Fruit fly (Drosophila melanogaster) whole organism, embryonic: ENCODE measurements around the gene mirr.

Source experiments
- Adf1 ChIP-seq: fragments of 200-800 bp; sonication (Bioruptor generic); IDR thresholded peaks from 2 replicates; pipeline ENCODE4 v1.3.6; 2022; ENCODE audit warnings: missing biosample characterization, missing genetic modification characterization
- Bdp1 ChIP-seq: fragments of 200-800 bp; sonication (Bioruptor generic); optimal IDR thresholded peaks from 3 replicates; lab custom pipeline; 2016; ENCODE audit warnings: missing biosample characterization, missing genetic modification characterization
- CG10959 ChIP-seq: fragments of 200-800 bp; sonication (Bioruptor generic); IDR thresholded peaks from 2 replicates; pipeline ENCODE4 v1.3.6; 2022; ENCODE audit warnings: missing biosample characterization, missing genetic modification characterization
- CG12659 ChIP-seq: fragments of 200-800 bp; sonication (Bioruptor generic); optimal IDR thresholded peaks from 3 replicates; lab custom pipeline; 2017; ENCODE audit warnings: mild to moderate bottlenecking, missing biosample characterization, missing genetic modification reagents, missing genetic modification characterization
- CG13287 ChIP-seq: fragments of 200-800 bp; sonication (Bioruptor generic); IDR thresholded peaks from 2 replicates; pipeline ENCODE4 v1.3.6; 2022; ENCODE audit warnings: missing biosample characterization, missing genetic modification characterization; ENCODE audit not compliant: partially characterized antibody
- CG17802 ChIP-seq: fragments of 200-800 bp; sonication (Bioruptor generic); optimal IDR thresholded peaks from 2 replicates; lab custom pipeline; 2018; ENCODE audit warnings: missing biosample characterization, mild to moderate bottlenecking, missing genetic modification characterization, moderate library complexity
- CG17829 ChIP-seq: fragments of 200-800 bp; optimal IDR thresholded peaks from 2 replicates; lab custom pipeline; 2019; ENCODE audit warnings: missing biosample characterization, mild to moderate bottlenecking, missing genetic modification characterization, moderate library complexity
- CG18011 ChIP-seq: fragments of 200-800 bp; sonication (Bioruptor generic); optimal IDR thresholded peaks from 2 replicates; lab custom pipeline; 2017; ENCODE audit warnings: missing biosample characterization, missing genetic modification characterization, mild to moderate bottlenecking, moderate library complexity, missing genotype
- CG34224 ChIP-seq: fragments of 200-800 bp; sonication (Bioruptor generic); IDR thresholded peaks from 3 replicates; pipeline ENCODE4 v1.3.6; 2022; ENCODE audit warnings: missing biosample characterization, missing genetic modification characterization; ENCODE audit not compliant: partially characterized antibody
- CG4730 ChIP-seq: fragments of 200-800 bp; sonication (Bioruptor generic); IDR thresholded peaks from 2 replicates; pipeline ENCODE4 v1.3.6; 2022; ENCODE audit warnings: missing biosample characterization, missing genetic modification characterization
- CG6175 ChIP-seq: fragments of 200-800 bp; sonication (Bioruptor generic); IDR thresholded peaks from 3 replicates; pipeline ENCODE4 v1.3.6; 2022; ENCODE audit warnings: missing biosample characterization, missing genetic modification characterization
- CG6791 ChIP-seq: fragments of 200-800 bp; sonication (Bioruptor generic); IDR thresholded peaks from 3 replicates; pipeline ENCODE4 v1.3.6; 2022; ENCODE audit warnings: missing biosample characterization, missing genetic modification characterization; ENCODE audit not compliant: partially characterized antibody
- CG7928 ChIP-seq: fragments of 200-800 bp; sonication (Bioruptor generic); optimal IDR thresholded peaks from 2 replicates; lab custom pipeline; 2017; ENCODE audit warnings: missing biosample characterization, mild to moderate bottlenecking, missing genetic modification characterization
- CG8089 ChIP-seq: fragments of 200-800 bp; sonication (Bioruptor generic); optimal IDR thresholded peaks from 3 replicates; lab custom pipeline; 2016; ENCODE audit warnings: missing biosample characterization, missing genetic modification characterization
- CG8290 ChIP-seq, 3 experiments: fragments of 200-800 bp; sonication (Bioruptor generic); optimal IDR thresholded peaks; 2 replicates each; lab custom pipeline; 2016 to 2019; ENCODE audit warnings: missing biosample characterization in 3 of 3, missing genetic modification characterization in 3 of 3, mild to moderate bottlenecking in 2 of 3, moderate library complexity in 1 of 3
- Camta ChIP-seq: fragments of 200-800 bp; sonication (Bioruptor generic); optimal IDR thresholded peaks from 2 replicates; lab custom pipeline; 2016; ENCODE audit warnings: missing biosample characterization, missing genetic modification characterization
- Chrac-16 ChIP-seq: fragments of 200-800 bp; sonication (Bioruptor generic); optimal IDR thresholded peaks from 3 replicates; lab custom pipeline; 2016; ENCODE audit warnings: missing biosample characterization, missing genetic modification characterization
- D19A ChIP-seq: fragments of 200-800 bp; optimal IDR thresholded peaks from 3 replicates; lab custom pipeline; 2019; ENCODE audit warnings: missing biosample characterization, mild to moderate bottlenecking, missing genetic modification characterization, moderate library complexity
- D19B ChIP-seq: fragments of 200-800 bp; sonication (Bioruptor generic); optimal IDR thresholded peaks from 2 replicates; lab custom pipeline; 2017; ENCODE audit warnings: missing biosample characterization, mild to moderate bottlenecking, missing genetic modification characterization
- Dek ChIP-seq: fragments of 200-800 bp; sonication (Bioruptor generic); optimal IDR thresholded peaks from 3 replicates; lab custom pipeline; 2019; ENCODE audit warnings: missing biosample characterization, mild to moderate bottlenecking, missing genetic modification characterization, moderate library complexity
- Dip2 ChIP-seq: fragments of 200-800 bp; sonication (Bioruptor generic); IDR thresholded peaks from 2 replicates; pipeline ENCODE4 v1.3.6; 2022; ENCODE audit warnings: missing biosample characterization, missing genetic modification characterization
- Dp ChIP-seq: fragments of 200-800 bp; sonication (Bioruptor generic); optimal IDR thresholded peaks from 2 replicates; lab custom pipeline; 2018; ENCODE audit warnings: missing biosample characterization, mild to moderate bottlenecking, missing genetic modification characterization, moderate library complexity
- E2f2 ChIP-seq: fragments of 200-800 bp; sonication (Bioruptor generic); IDR thresholded peaks from 2 replicates; pipeline ENCODE4 v1.3.6; 2022; ENCODE audit warnings: missing biosample characterization, missing genetic modification characterization
- Gsc ChIP-seq: fragments of 200-800 bp; sonication (Bioruptor generic); IDR thresholded peaks from 2 replicates; pipeline ENCODE4 v1.3.6; 2022; ENCODE audit warnings: missing biosample characterization, missing genetic modification characterization
- HLH3B ChIP-seq: fragments of 200-800 bp; sonication (Bioruptor generic); IDR thresholded peaks from 2 replicates; pipeline ENCODE4 v1.3.6; 2022; ENCODE audit warnings: missing biosample characterization, missing genetic modification characterization
- HLH4C ChIP-seq: fragments of 200-800 bp; sonication (Bioruptor generic); IDR thresholded peaks from 3 replicates; pipeline ENCODE4 v1.3.6; 2022; ENCODE audit warnings: missing biosample characterization, missing genetic modification characterization; ENCODE audit not compliant: partially characterized antibody
- Nf-YC ChIP-seq: fragments of 200-800 bp; optimal IDR thresholded peaks from 3 replicates; lab custom pipeline; 2019; ENCODE audit warnings: missing biosample characterization, mild to moderate bottlenecking, missing genetic modification characterization, moderate library complexity
- bab2 ChIP-seq: fragments of 200-800 bp; sonication (Bioruptor generic); optimal IDR thresholded peaks from 2 replicates; lab custom pipeline; 2016; ENCODE audit warnings: missing biosample characterization, missing genetic modification characterization
- bbx ChIP-seq: fragments of 200-800 bp; sonication (Bioruptor generic); IDR thresholded peaks from 2 replicates; pipeline ENCODE4 v1.3.6; 2022; ENCODE audit warnings: missing biosample characterization, missing genetic modification characterization; ENCODE audit not compliant: partially characterized antibody
- bigmax ChIP-seq: fragments of 200-800 bp; sonication (Bioruptor generic); optimal IDR thresholded peaks from 2 replicates; lab custom pipeline; 2018; ENCODE audit warnings: missing biosample characterization, mild to moderate bottlenecking, missing genetic modification characterization
- br ChIP-seq: fragments of >200 bp; optimal IDR thresholded peaks from 2 replicates; lab custom pipeline; 2017
- chm ChIP-seq: fragments of 200-800 bp; sonication (Bioruptor generic); IDR thresholded peaks from 2 replicates; pipeline ENCODE4 v1.3.6; 2022; ENCODE audit warnings: missing biosample characterization, missing genetic modification characterization
- da ChIP-seq: fragments of 200-800 bp; sonication (Bioruptor generic); optimal IDR thresholded peaks from 2 replicates; lab custom pipeline; 2016; ENCODE audit warnings: missing biosample characterization, missing genetic modification characterization
- danr ChIP-seq: fragments of 200-800 bp; sonication (Bioruptor generic); IDR thresholded peaks from 2 replicates; pipeline ENCODE4 v1.3.6; 2022; ENCODE audit warnings: missing biosample characterization, missing genetic modification characterization
- grn ChIP-seq: fragments of 200-800 bp; sonication (Bioruptor generic); optimal IDR thresholded peaks from 3 replicates; lab custom pipeline; 2017; ENCODE audit warnings: missing biosample characterization, missing genetic modification characterization
- hb ChIP-seq: fragments of 200-800 bp; sonication (Bioruptor generic); IDR thresholded peaks from 3 replicates; pipeline ENCODE4 v1.3.6; 2022; ENCODE audit warnings: missing biosample characterization, missing genetic modification characterization; ENCODE audit not compliant: partially characterized antibody
- inv ChIP-seq: fragments of 200-800 bp; sonication (Bioruptor generic); IDR thresholded peaks from 2 replicates; pipeline ENCODE4 v1.3.6; 2022; ENCODE audit warnings: missing biosample characterization, missing genetic modification characterization; ENCODE audit not compliant: partially characterized antibody
- jing ChIP-seq: fragments of 200-800 bp; sonication (Bioruptor generic); optimal IDR thresholded peaks from 2 replicates; lab custom pipeline; 2018; ENCODE audit warnings: missing biosample characterization, mild to moderate bottlenecking, missing genetic modification characterization
- odd ChIP-seq: fragments of 200-800 bp; sonication (Bioruptor generic); optimal IDR thresholded peaks from 2 replicates; lab custom pipeline; 2017; ENCODE audit warnings: missing biosample characterization, mild to moderate bottlenecking, missing genetic modification characterization
- pum ChIP-seq: fragments of 200-800 bp; sonication (Bioruptor generic); optimal IDR thresholded peaks from 2 replicates; lab custom pipeline; 2016; ENCODE audit warnings: missing biosample characterization, missing genetic modification characterization
- sd ChIP-seq: fragments of 200-800 bp; sonication (Bioruptor generic); optimal IDR thresholded peaks from 3 replicates; lab custom pipeline; 2018; ENCODE audit warnings: missing biosample characterization, mild to moderate bottlenecking, missing genetic modification characterization, moderate library complexity
- sob ChIP-seq: fragments of 200-800 bp; sonication (Bioruptor generic); IDR thresholded peaks from 2 replicates; pipeline ENCODE4 v1.3.6; 2022; ENCODE audit warnings: missing biosample characterization, missing genetic modification characterization
- stc ChIP-seq: fragments of 200-800 bp; sonication (Bioruptor generic); IDR thresholded peaks from 2 replicates; pipeline ENCODE4 v1.3.6; 2022; ENCODE audit warnings: missing biosample characterization, missing genetic modification characterization
- tna ChIP-seq: fragments of 200-800 bp; sonication (Bioruptor generic); IDR thresholded peaks from 2 replicates; pipeline ENCODE4 v1.3.6; 2022; ENCODE audit warnings: missing biosample characterization, missing genetic modification characterization; ENCODE audit not compliant: partially characterized antibody
- yki ChIP-seq: fragments of >200 bp; optimal IDR thresholded peaks from 3 replicates; lab custom pipeline; 2018

The mirr gene

DNA sequence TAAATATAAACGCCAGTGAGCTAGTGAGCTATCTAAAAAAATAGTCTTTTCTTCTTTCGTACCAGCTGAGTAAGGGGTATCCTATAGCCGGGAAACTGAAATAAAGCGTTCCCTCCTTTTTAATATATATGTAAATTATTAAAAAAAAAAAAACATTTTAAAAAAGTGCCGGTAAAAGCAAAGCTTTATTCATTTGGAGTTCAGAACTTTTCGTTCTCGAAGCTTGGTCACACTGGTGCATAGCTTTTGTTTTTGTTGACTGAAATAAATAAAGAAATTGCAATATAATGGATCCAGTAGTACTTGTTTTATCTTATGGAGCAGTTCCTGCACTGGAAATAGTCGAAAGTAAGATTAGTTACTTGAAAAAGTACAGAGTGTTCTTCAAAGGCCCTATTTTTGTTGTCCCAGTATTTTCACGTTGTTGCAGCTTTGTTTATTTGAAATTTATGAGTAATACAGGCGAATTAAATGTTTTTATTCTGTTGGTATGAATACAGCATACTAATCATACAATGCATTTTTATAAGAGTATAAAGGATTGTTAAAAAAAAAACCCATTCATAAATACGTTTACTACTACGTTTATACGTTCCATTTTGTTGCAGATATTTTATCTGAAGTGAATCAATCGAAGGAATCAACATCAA lies 51.8 kb downstream of the mirr start, which contains the start of gene CG32109 (continued):
- TF ChIP-seq CG17802 (no peak), Bdp1 (GFP tag; lab: Kevin White, UChicago) (no peak), CG12659 (GFP tag; lab: Kevin White, UChicago) (peak; percentile 30), D19B (GFP tag; lab: Kevin White, UChicago) (peak; percentile 31), yki (lab: Kevin White, UChicago) (no peak), bab2 (GFP tag; lab: Kevin White, UChicago) (no peak), CG8089 (GFP tag; lab: Kevin White, UChicago) (no peak), CG18011 (GFP tag; lab: Kevin White, UChicago) (no peak), Chrac-16 (no peak), CG8290 (GFP tag; optimal IDR thresholded peaks at IDR 0.05; lab: Kevin White, UChicago) (no peak), CG8290 (tag; optimal IDR thresholded peaks at IDR 0.05; lab: Kevin White, UChicago) (no peak), stc (GFP tag; lab: Robert Waterston, UW) (no peak), CG13287 (GFP tag; lab: Robert Waterston, UW) (peak; percentile 18; the same call in 1 of the 2 replicates), CG4730 (GFP tag; lab: Robert Waterston, UW) (no peak), chm (GFP tag; lab: Robert Waterston, UW) (no peak), D19A (tag; lab: Kevin White, UChicago) (no peak)

DNA sequence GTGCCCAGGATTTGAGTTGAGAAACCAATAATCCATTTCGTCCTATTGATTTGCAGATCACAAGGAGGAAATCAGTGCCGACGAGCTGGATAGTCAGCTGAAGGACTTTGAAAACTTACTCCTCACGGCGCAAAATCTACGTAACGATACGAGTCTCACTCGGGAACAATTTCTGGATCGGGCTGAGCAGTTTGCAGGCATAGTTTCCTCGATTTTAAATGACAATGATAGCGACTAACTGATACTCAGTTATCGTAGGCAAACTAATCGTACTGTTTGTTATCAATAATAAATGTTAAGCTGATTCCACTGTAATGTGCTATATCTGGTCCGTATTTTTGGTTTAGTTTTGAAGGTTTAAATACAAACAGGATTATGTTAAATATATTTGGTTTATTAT lies 52.8 kb downstream of the mirr start:
- TF ChIP-seq hb (GFP tag; lab: Robert Waterston, UW) = peak; percentile 55; the same call in 1 of the 3 replicates
- no peak for TF ChIP-seq Dip2
- TF ChIP-seq tna = peak; percentile 43; the same call in 1 of the 2 replicates
- TF ChIP-seq Gsc (GFP tag; lab: Robert Waterston, UW) = no peak
- TF ChIP-seq inv (GFP tag; lab: Robert Waterston, UW) = peak; percentile 27; the same call in 1 of the 2 replicates
- TF ChIP-seq CG6791 (GFP tag; lab: Robert Waterston, UW) = peak; percentile 42; the same call in 1 of the 3 replicates
- TF ChIP-seq pum (GFP tag; lab: Kevin White, UChicago) = no peak
- no peak for TF ChIP-seq Nf-YC (tag; lab: Kevin White, UChicago)
- TF ChIP-seq HLH4C (GFP tag; lab: Robert Waterston, UW) = peak; percentile 83

DNA sequence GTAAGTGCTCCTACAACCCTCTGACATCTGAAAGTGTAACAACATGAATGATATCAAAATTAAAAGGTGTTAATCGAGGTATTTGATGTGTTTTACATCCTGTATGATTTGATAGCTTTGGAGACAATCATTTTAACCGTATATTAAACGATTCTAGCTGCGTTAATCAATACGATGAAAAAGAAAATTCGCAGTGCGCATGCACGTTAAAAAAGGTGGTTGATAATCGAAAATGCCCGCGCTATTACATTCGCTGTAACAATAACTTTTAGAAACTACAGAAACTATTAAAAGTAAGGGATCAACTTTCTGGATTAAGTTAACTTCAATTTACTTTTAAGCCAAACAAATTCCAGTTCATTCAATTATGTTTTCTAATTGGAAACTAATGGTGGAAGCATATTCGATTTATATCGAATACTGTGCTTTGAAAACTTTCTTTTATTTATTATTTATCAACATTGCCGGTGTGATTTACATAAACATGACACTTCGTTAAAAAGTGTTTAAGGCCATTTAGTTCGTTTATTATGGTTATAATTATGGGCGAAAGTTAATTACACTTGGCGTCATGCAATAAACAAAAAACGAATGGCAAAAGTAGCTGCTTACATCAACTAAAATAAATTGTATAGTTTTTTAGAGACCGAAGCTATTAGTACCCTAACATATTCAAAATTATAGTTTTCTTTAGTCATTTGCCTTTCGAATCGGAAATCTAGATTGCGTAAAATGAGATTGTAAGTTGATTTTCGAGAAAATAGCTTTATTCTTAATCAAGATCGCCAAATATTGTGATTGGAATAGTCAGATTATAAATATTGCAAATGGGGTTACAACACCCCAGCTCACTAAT lies 55.5 kb downstream of the mirr start:
- TF ChIP-seq jing (GFP tag; lab: Kevin White, UChicago) (no peak), sd (tag; lab: Kevin White, UChicago) (no peak), danr (GFP tag; lab: Robert Waterston, UW) (no peak), grn (GFP tag; lab: Kevin White, UChicago) (peak; percentile 13), Dp (peak; percentile 34), br (lab: Kevin White, UChicago) (no peak), CG10959 (GFP tag; lab: Robert Waterston, UW) (no peak), CG17829 (tag; lab: Kevin White, UChicago) (no peak), odd (GFP tag; lab: Kevin White, UChicago) (no peak), Camta (GFP tag; lab: Kevin White, UChicago) (no peak), CG34224 (peak; percentile 43; the same call in 1 of the 3 replicates), da (GFP tag; lab: Kevin White, UChicago) (no peak), bigmax (GFP tag; lab: Kevin White, UChicago) (no peak), CG7928 (GFP tag; lab: Kevin White, UChicago) (no peak), CG8290 (GFP tag; optimal IDR thresholded peaks at IDR 0.05; lab: Kevin White, UChicago) (no peak), CG8290 (tag; optimal IDR thresholded peaks at IDR 0.05; lab: Kevin White, UChicago) (no peak), CG6175 (GFP tag; lab: Robert Waterston, UW) (no peak), bbx (GFP tag; lab: Robert Waterston, UW) (no peak), Adf1 (no peak), Dek (tag; lab: Kevin White, UChicago) (no peak), E2f2 (GFP tag; lab: Robert Waterston, UW) (peak; percentile 30; the same call in 1 of the 2 replicates), HLH3B (GFP tag; lab: Robert Waterston, UW) (no peak), sob (GFP tag; lab: Robert Waterston, UW) (no peak)
